Worm (Caenorhabditis elegans): Measurements from ENCODE around the gene abts-2.

abts-2 gene

DNA sequence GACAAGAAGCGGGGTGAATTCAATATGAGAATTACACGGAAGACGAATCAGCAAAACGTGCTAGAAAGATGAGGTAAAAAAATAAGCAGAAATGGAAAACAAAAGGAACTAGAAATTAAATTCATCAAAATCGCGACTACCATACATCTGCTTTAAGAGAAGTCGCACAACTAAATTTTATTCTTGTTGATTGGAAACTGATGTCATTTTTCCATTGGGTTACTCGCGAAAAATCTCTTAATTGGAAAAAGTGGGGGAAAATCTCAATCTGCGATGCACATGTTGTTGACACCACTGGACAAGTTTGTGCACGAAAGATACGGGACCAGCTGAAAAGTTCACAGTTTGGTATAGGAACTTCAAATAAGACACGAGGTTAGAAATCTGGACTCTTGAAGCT, 11.4 kb downstream of the abts-2 start:
- no peak for TF ChIP-seq skn-1 (tag; optimal IDR thresholded peaks at IDR 0.05)
- TF ChIP-seq ceh-82 (tag; optimal IDR thresholded peaks at IDR 0.05) = no peak
- TF ChIP-seq zag-1 (tag; optimal IDR thresholded peaks at IDR 0.05) = no peak
- no peak for TF ChIP-seq nhr-76 (tag; optimal IDR thresholded peaks at IDR 0.05)
- TF ChIP-seq lsy-12 (tag; optimal IDR thresholded peaks at IDR 0.05) = no peak

ce11 chrX:11598839-11599238, 13.4 kb downstream of the abts-2 start:
- no peak for TF ChIP-seq aly-2 (tag; optimal IDR thresholded peaks at IDR 0.05)
- no peak for TF ChIP-seq ceh-9 (tag; optimal IDR thresholded peaks at IDR 0.05)
- TF ChIP-seq nhr-237 (tag; optimal IDR thresholded peaks at IDR 0.05) = no peak
- TF ChIP-seq nhr-11 (tag; optimal IDR thresholded peaks at IDR 0.05) = no peak
- no peak for TF ChIP-seq mdl-1 (tag; optimal IDR thresholded peaks at IDR 0.05)
- TF ChIP-seq eor-1 (tag; optimal IDR thresholded peaks at IDR 0.05) = no peak
- TF ChIP-seq egl-5 (tag; optimal IDR thresholded peaks at IDR 0.05) = no peak
- no peak for TF ChIP-seq elt-3 (tag; optimal IDR thresholded peaks at IDR 0.05)
- TF ChIP-seq pha-4 (tag; optimal IDR thresholded peaks at IDR 0.05) = no peak
- TF ChIP-seq jun-1 (tag; optimal IDR thresholded peaks at IDR 0.05) = no peak
- TF ChIP-seq daf-12 (tag; optimal IDR thresholded peaks at IDR 0.05) = no peak
- no peak for TF ChIP-seq egl-27 (tag; optimal IDR thresholded peaks at IDR 0.05)

DNA sequence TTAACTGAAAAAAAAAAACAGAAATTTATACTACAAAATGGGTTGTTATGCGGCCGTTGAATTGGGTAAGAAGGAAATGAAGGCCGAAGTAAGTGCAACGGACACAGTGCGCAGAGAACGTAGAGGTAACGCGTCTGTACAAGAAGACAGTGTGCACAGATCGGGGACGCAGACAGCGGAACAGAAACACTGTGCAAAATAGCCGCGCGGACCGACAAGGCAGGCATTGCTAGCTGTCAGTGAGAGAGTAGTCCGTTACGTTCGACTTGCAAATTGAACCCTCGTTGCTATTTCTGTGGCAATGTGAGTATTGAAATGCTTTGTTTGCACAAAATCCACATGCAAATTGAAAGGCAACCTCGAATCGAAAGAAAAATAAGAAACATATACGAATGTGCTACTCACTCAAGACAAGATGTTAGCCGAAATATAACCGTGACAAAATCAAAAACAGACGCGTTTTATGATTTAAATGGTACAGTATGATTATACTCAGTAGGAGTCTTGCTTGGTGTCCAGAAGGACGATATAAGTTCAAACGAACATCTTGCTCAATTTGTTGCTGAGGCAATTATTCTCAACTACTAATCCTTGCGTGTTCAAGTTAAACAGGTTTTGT, 15.1 kb downstream of the abts-2 start:
- TF ChIP-seq hmg-11 (tag; optimal IDR thresholded peaks at IDR 0.05) (peak; percentile 38), elt-1 (tag; optimal IDR thresholded peaks at IDR 0.05) (no peak), fos-1 (tag; optimal IDR thresholded peaks at IDR 0.05) (no peak), nhr-11 (tag; optimal IDR thresholded peaks at IDR 0.05) (no peak), elt-2 (tag; optimal IDR thresholded peaks at IDR 0.05) (no peak), lin-39 (tag; optimal IDR thresholded peaks at IDR 0.05) (no peak)

DNA sequence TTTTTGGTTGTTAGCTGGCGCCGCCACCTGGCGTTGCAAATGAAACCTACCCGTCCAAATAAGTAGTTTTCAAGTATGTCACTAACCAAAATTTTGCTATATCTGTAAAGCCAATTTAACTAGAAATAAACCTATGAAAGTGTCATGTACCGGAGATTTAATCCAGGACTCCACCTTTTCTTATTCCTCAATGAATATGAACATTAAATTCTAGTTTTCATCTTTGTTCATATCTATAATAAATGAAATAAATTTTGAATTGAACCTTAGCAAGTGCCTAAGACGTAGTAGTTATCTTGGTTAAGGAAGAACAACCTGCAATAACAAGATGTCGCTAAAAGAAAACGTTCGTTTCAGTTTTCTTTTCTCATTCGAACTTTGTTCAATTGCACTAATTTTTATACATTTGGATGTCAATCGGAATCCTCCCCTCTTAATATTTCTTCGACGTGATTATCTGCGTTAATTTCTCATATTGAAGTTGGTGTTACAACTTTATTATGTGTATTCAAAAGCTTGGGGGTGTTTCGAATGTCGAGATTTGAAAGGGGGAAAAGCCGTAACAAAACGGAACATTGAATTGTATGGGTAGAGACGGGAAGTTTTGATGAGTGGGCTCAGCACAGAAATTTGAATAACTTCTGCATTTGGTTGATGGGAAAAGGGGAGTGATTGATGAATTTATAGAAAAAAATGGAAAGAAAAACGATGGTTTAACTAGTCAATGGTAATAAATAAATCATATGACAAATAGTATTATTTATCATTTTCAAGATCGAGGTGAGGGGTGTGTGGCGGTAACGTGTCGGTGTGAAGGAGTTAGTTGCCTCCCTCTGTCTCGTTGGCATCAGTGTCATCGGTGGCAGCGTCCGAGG, 18.0 kb downstream of the abts-2 start:
- peak; percentile 92 for TF ChIP-seq ama-1 (optimal IDR thresholded peaks at IDR 0.05)
- peak; percentile 69 for TF ChIP-seq ceh-28 (tag; optimal IDR thresholded peaks at IDR 0.05)
- no peak for TF ChIP-seq unc-39 (tag; optimal IDR thresholded peaks at IDR 0.05)
- peak; percentile 55 for TF ChIP-seq tbx-2 (tag; optimal IDR thresholded peaks at IDR 0.05)
- TF ChIP-seq sea-2 (GFP tag; optimal IDR thresholded peaks at IDR 0.05) = no peak
- peak; percentile 10 for TF ChIP-seq skn-1 (tag; optimal IDR thresholded peaks at IDR 0.05)
- TF ChIP-seq nhr-77 (tag; optimal IDR thresholded peaks at IDR 0.05) = peak; percentile 67
- TF ChIP-seq R02D3.7 (tag; optimal IDR thresholded peaks at IDR 0.05) = peak; percentile 23
- peak; percentile 28 for TF ChIP-seq ceh-82 (tag; optimal IDR thresholded peaks at IDR 0.05)
- TF ChIP-seq pha-4 (tag; optimal IDR thresholded peaks at IDR 0.05) = peak; percentile 5
- peak; percentile 65 for TF ChIP-seq aly-2 (tag; optimal IDR thresholded peaks at IDR 0.05)
- TF ChIP-seq nhr-23 (tag; optimal IDR thresholded peaks at IDR 0.05) = peak; percentile 48
- TF ChIP-seq lin-15B (tag; optimal IDR thresholded peaks at IDR 0.05) = no peak
- TF ChIP-seq fos-1 (tag; optimal IDR thresholded peaks at IDR 0.05) = peak; percentile 13
- peak; percentile 67 for TF ChIP-seq lsy-12 (tag; optimal IDR thresholded peaks at IDR 0.05)
- no peak for TF ChIP-seq egl-5 (tag; optimal IDR thresholded peaks at IDR 0.05)
- TF ChIP-seq daf-12 (tag; optimal IDR thresholded peaks at IDR 0.05) = no peak
- TF ChIP-seq elt-2 (tag; optimal IDR thresholded peaks at IDR 0.05) = peak; percentile 45
- TF ChIP-seq jun-1 (tag; optimal IDR thresholded peaks at IDR 0.05) = peak; percentile 67
- TF ChIP-seq nhr-43 (tag; optimal IDR thresholded peaks at IDR 0.05; ENCODE audit: poor library complexity, severe bottlenecking) = peak; percentile 65
- peak; percentile 63 for TF ChIP-seq nhr-25 (tag; optimal IDR thresholded peaks at IDR 0.05)
- TF ChIP-seq ceh-16 (tag; optimal IDR thresholded peaks at IDR 0.05) = no peak
- peak; percentile 45 for TF ChIP-seq ztf-4 (tag; optimal IDR thresholded peaks at IDR 0.05)
